Worm (Caenorhabditis elegans) whole organism, L2 larva: ENCODE measurements around the gene nhr-3.
A peak's percentile ranks its signal among the peaks of the same experiment; 100 is the strongest.

Experiments used
- C34F6.9 ChIP-seq: fragments of 150-350 bp; optimal IDR thresholded peaks from 2 replicates; lab custom pipeline; 2014; ENCODE audit warnings: missing biosample characterization, missing genetic modification characterization
- F13H6.1 ChIP-seq: sonication (generic microtip); optimal IDR thresholded peaks from 2 replicates; lab custom pipeline; 2016; ENCODE audit warnings: missing genetic modification characterization, missing compliant biosample characterization
- R02D3.7 ChIP-seq: fragments of 150-350 bp; optimal IDR thresholded peaks from 2 replicates; lab custom pipeline; 2014; ENCODE audit warnings: missing biosample characterization, missing genetic modification characterization
- Y55F3AM.14 ChIP-seq: fragments of 200-800 bp; sonication (Bioruptor generic); optimal IDR thresholded peaks from 2 replicates; lab custom pipeline; 2018; ENCODE audit warnings: mild to moderate bottlenecking, missing genetic modification characterization, missing compliant biosample characterization
- ZK546.5 ChIP-seq: sonication (generic microtip); optimal IDR thresholded peaks from 2 replicates; lab custom pipeline; 2017; ENCODE audit warnings: missing biosample characterization, missing genetic modification characterization
- alr-1 ChIP-seq: fragments of 150-350 bp; optimal IDR thresholded peaks from 2 replicates; lab custom pipeline; 2014; ENCODE audit warnings: missing biosample characterization, missing genetic modification characterization
- aly-2 ChIP-seq: fragments of 150-350 bp; optimal IDR thresholded peaks from 2 replicates; lab custom pipeline; 2014; ENCODE audit warnings: missing biosample characterization, missing genetic modification characterization
- ama-1 ChIP-seq: fragments of 150-350 bp; optimal IDR thresholded peaks from 2 replicates; lab custom pipeline; 2018; ENCODE audit warnings: inconsistent platforms
- blmp-1 ChIP-seq: sonication (generic microtip); optimal IDR thresholded peaks from 2 replicates; lab custom pipeline; 2017; ENCODE audit warnings: missing genetic modification characterization, mild to moderate bottlenecking, missing compliant biosample characterization, antibody characterized with exemption, moderate library complexity; ENCODE audit not compliant: insufficient read depth
- ceh-16 ChIP-seq: fragments of 150-350 bp; optimal IDR thresholded peaks from 2 replicates; lab custom pipeline; 2014; ENCODE audit warnings: missing biosample characterization, missing genetic modification characterization
- ceh-82 ChIP-seq: fragments of 150-350 bp; optimal IDR thresholded peaks from 2 replicates; lab custom pipeline; 2014; ENCODE audit warnings: missing biosample characterization, missing genetic modification characterization
- crh-2 ChIP-seq: sonication (generic microtip); optimal IDR thresholded peaks from 2 replicates; lab custom pipeline; 2017; ENCODE audit warnings: missing biosample characterization, missing genetic modification characterization
- dmd-4 ChIP-seq: sonication (generic microtip); optimal IDR thresholded peaks from 2 replicates; lab custom pipeline; 2017; ENCODE audit warnings: missing biosample characterization, missing genetic modification characterization
- egl-27 ChIP-seq: sonication (generic microtip); optimal IDR thresholded peaks from 3 replicates; lab custom pipeline; 2017; ENCODE audit warnings: missing biosample characterization, missing genetic modification reagents, missing genetic modification characterization
- elt-1 ChIP-seq: fragments of 150-350 bp; optimal IDR thresholded peaks from 2 replicates; lab custom pipeline; 2014; ENCODE audit warnings: missing biosample characterization, missing genetic modification characterization
- elt-3 ChIP-seq: sonication (generic microtip); optimal IDR thresholded peaks from 2 replicates; lab custom pipeline; 2017; ENCODE audit warnings: missing biosample characterization, missing genetic modification characterization
- fos-1 ChIP-seq: fragments of 150-350 bp; optimal IDR thresholded peaks from 2 replicates; lab custom pipeline; 2014; ENCODE audit warnings: missing biosample characterization, missing genetic modification characterization
- gmeb-1 ChIP-seq: fragments of 150-350 bp; optimal IDR thresholded peaks from 2 replicates; lab custom pipeline; 2014; ENCODE audit warnings: missing biosample characterization, missing genetic modification characterization
- lin-11 ChIP-seq: fragments of 150-350 bp; sonication (generic microtip); optimal IDR thresholded peaks from 2 replicates; lab custom pipeline; 2014; ENCODE audit warnings: missing biosample characterization, missing genetic modification characterization, inconsistent platforms, mixed read lengths
- lin-13 ChIP-seq: fragments of 150-350 bp; optimal IDR thresholded peaks from 2 replicates; lab custom pipeline; 2014; ENCODE audit warnings: missing biosample characterization, missing genetic modification reagents, missing genetic modification characterization
- lin-39 ChIP-seq: fragments of 150-350 bp; optimal IDR thresholded peaks from 2 replicates; lab custom pipeline; 2014; ENCODE audit warnings: missing biosample characterization, missing genetic modification reagents, missing genetic modification characterization
- lsy-2 ChIP-seq, 2 experiments: fragments of 150-350 bp in 1 of 2; sonication (generic microtip) in 1 of 2; optimal IDR thresholded peaks; 2 replicates each; lab custom pipeline; 2014 to 2017; ENCODE audit warnings: missing biosample characterization in 2 of 2, missing genetic modification characterization in 2 of 2
- mab-5 ChIP-seq: fragments of 150-350 bp; optimal IDR thresholded peaks from 2 replicates; lab custom pipeline; 2014; ENCODE audit warnings: missing biosample characterization, missing genetic modification characterization
- mbf-1 ChIP-seq: sonication (generic microtip); optimal IDR thresholded peaks from 2 replicates; lab custom pipeline; 2017; ENCODE audit warnings: missing biosample characterization, missing genetic modification characterization
- mdl-1 ChIP-seq, 2 experiments: fragments of 150-350 bp in 1 of 2; sonication (generic microtip) in 1 of 2; optimal IDR thresholded peaks; 2 replicates each; lab custom pipeline; 2017; ENCODE audit warnings: missing biosample characterization in 2 of 2, missing genetic modification characterization in 2 of 2
- nhr-10 ChIP-seq: sonication (generic microtip); optimal IDR thresholded peaks from 2 replicates; lab custom pipeline; 2017; ENCODE audit warnings: missing biosample characterization, missing genetic modification characterization
- nhr-11 ChIP-seq: fragments of 150-350 bp; optimal IDR thresholded peaks from 2 replicates; lab custom pipeline; 2014; ENCODE audit warnings: missing biosample characterization, missing genetic modification characterization
- nhr-12 ChIP-seq: fragments of 150-350 bp; optimal IDR thresholded peaks from 2 replicates; lab custom pipeline; 2014; ENCODE audit warnings: missing biosample characterization, missing genetic modification characterization
- nhr-129 ChIP-seq: fragments of 150-350 bp; optimal IDR thresholded peaks from 2 replicates; lab custom pipeline; 2014; ENCODE audit warnings: missing biosample characterization, missing genetic modification characterization
- nhr-21 ChIP-seq: fragments of 150-350 bp; optimal IDR thresholded peaks from 2 replicates; lab custom pipeline; 2014; ENCODE audit warnings: missing biosample characterization, missing genetic modification characterization
- nhr-23 ChIP-seq: fragments of 150-350 bp; optimal IDR thresholded peaks from 2 replicates; lab custom pipeline; 2014; ENCODE audit warnings: missing biosample characterization, missing genetic modification reagents, missing genetic modification characterization
- nhr-237 ChIP-seq: fragments of 150-350 bp; optimal IDR thresholded peaks from 2 replicates; lab custom pipeline; 2014; ENCODE audit warnings: missing biosample characterization, missing genetic modification characterization
- nhr-25 ChIP-seq: fragments of 150-350 bp; sonication (generic microtip); optimal IDR thresholded peaks from 3 replicates; lab custom pipeline; 2014; ENCODE audit warnings: missing biosample characterization, missing genetic modification characterization
- nhr-6 ChIP-seq: fragments of 150-350 bp; optimal IDR thresholded peaks from 2 replicates; lab custom pipeline; 2014; ENCODE audit warnings: missing biosample characterization, missing genetic modification characterization
- nhr-77 ChIP-seq: fragments of 150-350 bp; optimal IDR thresholded peaks from 2 replicates; lab custom pipeline; 2014; ENCODE audit warnings: missing biosample characterization, missing genetic modification characterization
- peb-1 ChIP-seq: fragments of 150-350 bp; optimal IDR thresholded peaks from 2 replicates; lab custom pipeline; 2014; ENCODE audit warnings: missing biosample characterization, missing genetic modification characterization
- sem-4 ChIP-seq: fragments of 150-350 bp; optimal IDR thresholded peaks from 2 replicates; lab custom pipeline; 2014; ENCODE audit warnings: missing biosample characterization, missing genetic modification reagents, missing genetic modification characterization
- skn-1 ChIP-seq: sonication (generic microtip); optimal IDR thresholded peaks from 2 replicates; lab custom pipeline; 2017; ENCODE audit warnings: missing biosample characterization, missing genetic modification characterization
- sma-3 ChIP-seq: sonication (generic microtip); optimal IDR thresholded peaks from 2 replicates; lab custom pipeline; 2016; ENCODE audit warnings: missing genetic modification reagents, missing genetic modification characterization, missing compliant biosample characterization
- sma-9 ChIP-seq, 2 experiments: fragments of 150-350 bp in 1 of 2; sonication (generic microtip) in 1 of 2; optimal IDR thresholded peaks; 2 replicates each; lab custom pipeline; 2014 to 2016; ENCODE audit warnings: missing genetic modification characterization in 2 of 2, mild to moderate bottlenecking in 1 of 2, missing biosample characterization in 1 of 2, missing compliant biosample characterization in 1 of 2, missing genetic modification reagents in 1 of 2, moderate library complexity in 1 of 2
- snpc-4 ChIP-seq: fragments of 150-350 bp; optimal IDR thresholded peaks from 2 replicates; lab custom pipeline; 2014; ENCODE audit warnings: missing biosample characterization, missing genetic modification characterization
- unc-39 ChIP-seq: fragments of 150-350 bp; optimal IDR thresholded peaks from 2 replicates; lab custom pipeline; 2014; ENCODE audit warnings: missing biosample characterization, missing genetic modification characterization
- unc-55 ChIP-seq: fragments of 150-350 bp; sonication (generic microtip); optimal IDR thresholded peaks from 3 replicates; lab custom pipeline; 2014; ENCODE audit warnings: missing biosample characterization, missing genetic modification reagents, missing genetic modification characterization
- unc-62 ChIP-seq: fragments of 150-350 bp; optimal IDR thresholded peaks from 2 replicates; lab custom pipeline; 2014; ENCODE audit warnings: missing biosample characterization, missing genetic modification reagents, missing genetic modification characterization
- zag-1 ChIP-seq: fragments of 150-350 bp; optimal IDR thresholded peaks from 2 replicates; lab custom pipeline; 2014; ENCODE audit warnings: missing biosample characterization, missing genetic modification characterization
- ztf-1 ChIP-seq: fragments of 200-800 bp; sonication (Bioruptor generic); conservative IDR thresholded peaks from 2 replicates; pipeline ENCODE4 v1.3.6; 2022; ENCODE audit warnings: missing genetic modification characterization, missing compliant biosample characterization
- ztf-11 ChIP-seq: sonication (generic microtip); optimal IDR thresholded peaks from 2 replicates; lab custom pipeline; 2017; ENCODE audit warnings: missing biosample characterization, missing genetic modification characterization
- ztf-4 ChIP-seq: fragments of 150-350 bp; optimal IDR thresholded peaks from 2 replicates; lab custom pipeline; 2014; ENCODE audit warnings: missing biosample characterization, missing genetic modification characterization

The nhr-3 gene

ce11 chrX:14575920-14576319 is 17.6 kb downstream of the nhr-3 start:
- no peak for TF ChIP-seq nhr-77 (tag; lab: Kevin White, UChicago)
- no peak for TF ChIP-seq F13H6.1
- TF ChIP-seq elt-3 (tag; lab: Kevin White, UChicago) = no peak
- TF ChIP-seq unc-62 (GFP tag; lab: Kevin White, UChicago) = no peak
- no peak for TF ChIP-seq ama-1 (lab: Kevin White, UChicago)
- TF ChIP-seq zag-1 (tag; lab: Kevin White, UChicago) = no peak
- TF ChIP-seq egl-27 (tag; lab: Kevin White, UChicago) = peak; percentile 71
- TF ChIP-seq mdl-1 (tag; optimal IDR thresholded peaks at IDR 0.05; lab: Kevin White, UChicago) = no peak
- TF ChIP-seq sma-9 (GFP tag; optimal IDR thresholded peaks at IDR 0.05; lab: Kevin White, UChicago) = peak; percentile 87
- TF ChIP-seq sma-9 (tag; optimal IDR thresholded peaks at IDR 0.05; lab: Kevin White, UChicago) = no peak
- no peak for TF ChIP-seq alr-1
- no peak for TF ChIP-seq nhr-6
- no peak for TF ChIP-seq R02D3.7
- no peak for TF ChIP-seq ztf-4 (tag; lab: Kevin White, UChicago)
- TF ChIP-seq aly-2 (tag; lab: Kevin White, UChicago) = no peak
- no peak for TF ChIP-seq skn-1 (tag; lab: Kevin White, UChicago)
- TF ChIP-seq nhr-25 (tag; lab: Kevin White, UChicago) = peak; percentile 52
- TF ChIP-seq lin-11 = no peak
- TF ChIP-seq nhr-21 (tag; lab: Kevin White, UChicago) = peak; percentile 45
- no peak for TF ChIP-seq mab-5
- TF ChIP-seq lsy-2 (tag; optimal IDR thresholded peaks at IDR 0.05; lab: Kevin White, UChicago) = peak in 1 of 2 experiments; percentile 21
- TF ChIP-seq mbf-1 (tag; lab: Kevin White, UChicago) = no peak
- peak; percentile 86 for TF ChIP-seq blmp-1 (tag; lab: Kevin White, UChicago)
- TF ChIP-seq unc-39 (tag; lab: Kevin White, UChicago) = no peak
- no peak for TF ChIP-seq crh-2 (tag; lab: Kevin White, UChicago)
- TF ChIP-seq nhr-23 = peak; percentile 17
- TF ChIP-seq sma-3 (GFP tag; lab: Kevin White, UChicago) = peak; percentile 79
- TF ChIP-seq gmeb-1 (tag; lab: Kevin White, UChicago) = no peak
- peak; percentile 79 for TF ChIP-seq fos-1
- TF ChIP-seq ceh-82 = no peak
- TF ChIP-seq unc-55 (GFP tag; lab: Kevin White, UChicago) = no peak
- peak; percentile 90 for TF ChIP-seq elt-1 (tag; lab: Kevin White, UChicago)
- no peak for TF ChIP-seq ztf-1
- no peak for TF ChIP-seq snpc-4
- no peak for TF ChIP-seq lin-13 (GFP tag; lab: Kevin White, UChicago)
- no peak for TF ChIP-seq lin-39 (tag; lab: Kevin White, UChicago)
- no peak for TF ChIP-seq dmd-4 (tag; lab: Kevin White, UChicago)
- no peak for TF ChIP-seq C34F6.9 (tag; lab: Kevin White, UChicago)
- TF ChIP-seq nhr-10 (tag; lab: Kevin White, UChicago) = no peak
- no peak for TF ChIP-seq ZK546.5 (tag; lab: Kevin White, UChicago)
- no peak for TF ChIP-seq nhr-12
- peak; percentile 99 for TF ChIP-seq ceh-16 (tag; lab: Kevin White, UChicago)
- peak; percentile 42 for TF ChIP-seq sem-4 (tag; lab: Kevin White, UChicago)
- no peak for TF ChIP-seq Y55F3AM.14 (GFP tag; lab: Kevin White, UChicago)
- TF ChIP-seq nhr-237 (tag; lab: Kevin White, UChicago) = no peak
- no peak for TF ChIP-seq nhr-11 (tag; lab: Kevin White, UChicago)
- no peak for TF ChIP-seq peb-1
- TF ChIP-seq nhr-129 = no peak
- TF ChIP-seq ztf-11 = no peak
